Worm (Caenorhabditis elegans) whole organism, L4 larva: ENCODE results near the gene srd-12.

Source experiments
- D1046.2 ChIP-seq: fragments of 200-800 bp; sonication (Bioruptor generic); IDR thresholded peaks from 2 replicates; pipeline ENCODE4 v1.3.6; 2022; ENCODE audit warnings: missing genetic modification characterization, missing compliant biosample characterization
- F44E2.7 ChIP-seq: fragments of 200-800 bp; sonication (Bioruptor generic); IDR thresholded peaks from 2 replicates; pipeline ENCODE4 v2.1.2; 2022; ENCODE audit warnings: missing genetic modification characterization, missing compliant biosample characterization
- F49E8.2 ChIP-seq: sonication (generic microtip); optimal IDR thresholded peaks from 2 replicates; lab custom pipeline; 2016; ENCODE audit warnings: missing compliant biosample characterization, mild to moderate bottlenecking, missing genetic modification characterization, borderline replicate concordance
- T20F7.1 ChIP-seq: fragments of 200-800 bp; sonication (Bioruptor generic); optimal IDR thresholded peaks from 2 replicates; lab custom pipeline; 2018; ENCODE audit warnings: mild to moderate bottlenecking, missing genetic modification characterization, missing compliant biosample characterization
- Y105C5A.15 ChIP-seq: fragments of 200-800 bp; sonication (Bioruptor generic); IDR thresholded peaks from 2 replicates; pipeline ENCODE4 v1.3.6; 2022; ENCODE audit warnings: missing genetic modification characterization, missing compliant biosample characterization
- Y75B8A.6 ChIP-seq: fragments of 200-800 bp; sonication (Bioruptor generic); IDR thresholded peaks from 2 replicates; pipeline ENCODE4 v1.3.6; 2022; ENCODE audit warnings: missing genetic modification reagents, missing genetic modification characterization, missing compliant biosample characterization
- ZK546.5 ChIP-seq, 2 experiments: sonication (generic microtip); optimal IDR thresholded peaks; 2 replicates each; lab custom pipeline; 2017; ENCODE audit warnings: missing biosample characterization in 2 of 2, missing genetic modification characterization in 2 of 2
- aly-2 ChIP-seq: sonication (generic microtip); optimal IDR thresholded peaks from 2 replicates; lab custom pipeline; 2018; ENCODE audit warnings: missing biosample characterization, missing genetic modification characterization
- ceh-32 ChIP-seq: sonication (generic microtip); optimal IDR thresholded peaks from 2 replicates; lab custom pipeline; 2016; ENCODE audit warnings: mild to moderate bottlenecking, missing genetic modification characterization, missing compliant biosample characterization; ENCODE audit not compliant: poor library complexity
- ceh-44 ChIP-seq: fragments of 200-800 bp; sonication (Bioruptor generic); IDR thresholded peaks from 2 replicates; pipeline ENCODE4 v1.3.6; 2022; ENCODE audit warnings: missing genetic modification reagents, missing genetic modification characterization, missing compliant biosample characterization
- ceh-82 ChIP-seq: sonication (generic microtip); optimal IDR thresholded peaks from 2 replicates; lab custom pipeline; 2017; ENCODE audit warnings: missing biosample characterization, missing genetic modification characterization
- ces-1 ChIP-seq: fragments of 150-350 bp; sonication (generic microtip); optimal IDR thresholded peaks from 4 replicates; lab custom pipeline; 2014; ENCODE audit warnings: missing biosample characterization, missing genetic modification reagents, missing genetic modification characterization
- daf-12 ChIP-seq: fragments of 150-350 bp; optimal IDR thresholded peaks from 2 replicates; lab custom pipeline; 2014; ENCODE audit warnings: missing biosample characterization, missing genetic modification reagents, missing genetic modification characterization
- daf-16 ChIP-seq, 3 experiments: sonication (generic microtip); optimal IDR thresholded peaks; 2 replicates each; lab custom pipeline; 2016 to 2017; ENCODE audit warnings: missing genetic modification characterization in 3 of 3, missing genetic modification reagents in 3 of 3, mild to moderate bottlenecking in 2 of 3, missing compliant biosample characterization in 2 of 3, missing biosample characterization in 1 of 3, moderate library complexity in 1 of 3
- daf-8 ChIP-seq: fragments of 200-800 bp; sonication (Bioruptor generic); IDR thresholded peaks from 2 replicates; pipeline ENCODE4 v1.3.6; 2022; ENCODE audit warnings: missing genetic modification characterization, missing compliant biosample characterization
- dmd-8 ChIP-seq: fragments of 200-800 bp; sonication (Bioruptor generic); IDR thresholded peaks from 2 replicates; pipeline ENCODE4 v1.3.6; 2022; ENCODE audit warnings: missing genetic modification characterization, missing compliant biosample characterization
- egl-43 ChIP-seq: fragments of 200-800 bp; sonication (Bioruptor generic); IDR thresholded peaks from 2 replicates; pipeline ENCODE4 v1.3.6; 2022; ENCODE audit warnings: missing genetic modification reagents, missing genetic modification characterization, missing compliant biosample characterization
- gei-8 ChIP-seq: fragments of 200-800 bp; sonication (Bioruptor generic); optimal IDR thresholded peaks from 2 replicates; lab custom pipeline; 2018; ENCODE audit warnings: mild to moderate bottlenecking, missing genetic modification characterization, missing compliant biosample characterization
- hif-1 ChIP-seq, 2 experiments: sonication (generic microtip); optimal IDR thresholded peaks; 2 replicates each; lab custom pipeline; 2016 to 2017; ENCODE audit warnings: missing compliant biosample characterization in 2 of 2, missing genetic modification characterization in 2 of 2, missing genetic modification reagents in 2 of 2, missing genotype in 2 of 2, mild to moderate bottlenecking in 1 of 2
- hlh-30 ChIP-seq: sonication (generic microtip); optimal IDR thresholded peaks from 2 replicates; lab custom pipeline; 2017; ENCODE audit warnings: antibody characterized with exemption, mild to moderate bottlenecking, missing genetic modification characterization, missing compliant biosample characterization; ENCODE audit not compliant: insufficient read depth
- lim-7 ChIP-seq: fragments of 200-800 bp; sonication (Bioruptor generic); IDR thresholded peaks from 2 replicates; pipeline ENCODE4 v1.3.6; 2022; ENCODE audit warnings: missing genetic modification characterization, missing compliant biosample characterization
- lin-1 ChIP-seq: fragments of 200-800 bp; sonication (Bioruptor generic); IDR thresholded peaks from 2 replicates; pipeline ENCODE4 v1.3.6; 2022; ENCODE audit warnings: missing genetic modification reagents, missing genetic modification characterization, missing compliant biosample characterization
- lin-29 ChIP-seq: fragments of 200-800 bp; sonication (Bioruptor generic); IDR thresholded peaks from 2 replicates; pipeline ENCODE4 v1.3.6; 2022; ENCODE audit warnings: missing genetic modification reagents, missing genetic modification characterization, missing compliant biosample characterization
- madf-5 ChIP-seq, 2 experiments: fragments of 200-800 bp; sonication (Bioruptor generic); IDR thresholded peaks; 2 replicates each; pipeline ENCODE4 v1.3.6; 2022; ENCODE audit warnings: missing compliant biosample characterization in 2 of 2, missing genetic modification characterization in 2 of 2
- madf-9 ChIP-seq: fragments of 200-800 bp; sonication (Bioruptor generic); conservative IDR thresholded peaks from 2 replicates; pipeline ENCODE4 v1.3.6; 2022; ENCODE audit warnings: missing genetic modification reagents, missing genetic modification characterization, missing compliant biosample characterization
- mxl-2 ChIP-seq: fragments of 200-800 bp; sonication (Bioruptor generic); conservative IDR thresholded peaks from 2 replicates; pipeline ENCODE4 v1.3.6; 2022; ENCODE audit warnings: missing genetic modification reagents, missing genetic modification characterization, missing compliant biosample characterization
- nhr-10 ChIP-seq: fragments of 150-350 bp; optimal IDR thresholded peaks from 2 replicates; lab custom pipeline; 2014; ENCODE audit warnings: missing biosample characterization, missing genetic modification characterization
- nhr-111 ChIP-seq: fragments of 200-800 bp; sonication (Bioruptor generic); optimal IDR thresholded peaks from 2 replicates; lab custom pipeline; 2018; ENCODE audit warnings: mild to moderate bottlenecking, missing genetic modification characterization, missing compliant biosample characterization
- nhr-237 ChIP-seq: sonication (generic microtip); optimal IDR thresholded peaks from 2 replicates; lab custom pipeline; 2017; ENCODE audit warnings: missing biosample characterization, missing genetic modification characterization
- nhr-25 ChIP-seq: sonication (generic microtip); optimal IDR thresholded peaks from 2 replicates; lab custom pipeline; 2017; ENCODE audit warnings: missing genetic modification characterization, mild to moderate bottlenecking, missing compliant biosample characterization, antibody characterized with exemption, moderate library complexity, borderline replicate concordance; ENCODE audit not compliant: insufficient read depth
- nhr-28 ChIP-seq: fragments of 150-350 bp; optimal IDR thresholded peaks from 2 replicates; lab custom pipeline; 2014; ENCODE audit warnings: missing biosample characterization, missing genetic modification characterization
- nhr-76 ChIP-seq: fragments of 150-350 bp; optimal IDR thresholded peaks from 2 replicates; lab custom pipeline; 2014; ENCODE audit warnings: missing biosample characterization, missing genetic modification characterization
- nhr-77 ChIP-seq: fragments of 150-350 bp; optimal IDR thresholded peaks from 2 replicates; lab custom pipeline; 2014; ENCODE audit warnings: missing biosample characterization, missing genetic modification characterization
- set-16 ChIP-seq: fragments of 200-800 bp; sonication (Bioruptor generic); IDR thresholded peaks from 2 replicates; pipeline ENCODE4 v1.3.6; 2022; ENCODE audit warnings: missing genetic modification reagents, missing genetic modification characterization, missing compliant biosample characterization
- snpc-1.2 ChIP-seq: fragments of 200-800 bp; sonication (Bioruptor generic); IDR thresholded peaks from 2 replicates; pipeline ENCODE4 v1.3.6; 2022; ENCODE audit warnings: missing genetic modification reagents, missing genetic modification characterization, missing compliant biosample characterization
- spr-3 ChIP-seq: fragments of 200-800 bp; sonication (Bioruptor generic); optimal IDR thresholded peaks from 2 replicates; lab custom pipeline; 2018; ENCODE audit warnings: mild to moderate bottlenecking, missing genetic modification characterization, missing compliant biosample characterization
- tra-1 ChIP-seq: fragments of 200-800 bp; sonication (Bioruptor generic); IDR thresholded peaks from 2 replicates; pipeline ENCODE4 v1.3.6; 2022; ENCODE audit warnings: missing genetic modification reagents, missing genetic modification characterization, missing compliant biosample characterization
- unc-39 ChIP-seq: sonication (generic microtip); optimal IDR thresholded peaks from 2 replicates; lab custom pipeline; 2017; ENCODE audit warnings: missing biosample characterization, missing genetic modification characterization
- vab-7 ChIP-seq: fragments of 200-800 bp; sonication (Bioruptor generic); IDR thresholded peaks from 2 replicates; pipeline ENCODE4 v1.3.6; 2022; ENCODE audit warnings: missing genetic modification reagents, missing genetic modification characterization, missing compliant biosample characterization
- zfp-3 ChIP-seq: fragments of 200-800 bp; sonication (Bioruptor generic); conservative IDR thresholded peaks from 2 replicates; pipeline ENCODE4 v1.3.6; 2022; ENCODE audit warnings: missing genetic modification reagents, missing genetic modification characterization, missing compliant biosample characterization
- zip-2 ChIP-seq: fragments of 150-350 bp; optimal IDR thresholded peaks from 2 replicates; lab custom pipeline; 2014; ENCODE audit warnings: missing biosample characterization, missing genetic modification characterization

srd-12 gene

ce11 chrIV:5586320-5586720 lies 43.7 kb downstream of the srd-12 start (continued):
- TF ChIP-seq lin-1 (GFP tag; lab: Robert Waterston, UW) (no peak), Y105C5A.15 (GFP tag; lab: Robert Waterston, UW) (no peak), zip-2 (tag; lab: Kevin White, UChicago) (no peak), lin-29 (no peak), aly-2 (tag; lab: Kevin White, UChicago) (no peak), nhr-76 (tag; lab: Kevin White, UChicago) (no peak), ces-1 (GFP tag; lab: Kevin White, UChicago) (no peak), nhr-28 (peak; percentile 64), daf-12 (tag; lab: Kevin White, UChicago) (no peak), madf-5 (GFP tag; IDR thresholded peaks at IDR 0.05; lab: Robert Waterston, UW) (no peak), set-16 (GFP tag; lab: Robert Waterston, UW) (no peak), lim-7 (GFP tag; lab: Robert Waterston, UW) (no peak), ceh-32 (no peak), vab-7 (GFP tag; lab: Robert Waterston, UW) (no peak), zfp-3 (GFP tag; lab: Robert Waterston, UW) (no peak), daf-16 (GFP tag; optimal IDR thresholded peaks at IDR 0.05; lab: Kevin White, UChicago) (peak in 1 of 2 experiments; percentile 96), daf-16 (tag; optimal IDR thresholded peaks at IDR 0.05; lab: Kevin White, UChicago) (peak; percentile 83), nhr-77 (no peak), ceh-44 (GFP tag; lab: Robert Waterston, UW) (no peak), hlh-30 (tag; lab: Kevin White, UChicago) (peak; percentile 57), F44E2.7 (GFP tag; lab: Robert Waterston, UW) (no peak), unc-39 (no peak), nhr-237 (tag; lab: Kevin White, UChicago) (no peak), hif-1 (tag; optimal IDR thresholded peaks at IDR 0.05; lab: Kevin White, UChicago) (no peak), egl-43 (GFP tag; lab: Robert Waterston, UW) (no peak), daf-8 (no peak), tra-1 (GFP tag; lab: Robert Waterston, UW) (no peak), T20F7.1 (no peak), ZK546.5 (tag; optimal IDR thresholded peaks at IDR 0.05; lab: Kevin White, UChicago) (no peak), madf-9 (no peak), ceh-82 (tag; lab: Kevin White, UChicago) (no peak), snpc-1.2 (GFP tag; lab: Robert Waterston, UW) (no peak), nhr-111 (no peak), dmd-8 (GFP tag; lab: Robert Waterston, UW) (no peak), nhr-10 (tag; lab: Kevin White, UChicago) (no peak), mxl-2 (GFP tag; lab: Robert Waterston, UW) (no peak), F49E8.2 (tag; lab: Kevin White, UChicago) (no peak)

DNA sequence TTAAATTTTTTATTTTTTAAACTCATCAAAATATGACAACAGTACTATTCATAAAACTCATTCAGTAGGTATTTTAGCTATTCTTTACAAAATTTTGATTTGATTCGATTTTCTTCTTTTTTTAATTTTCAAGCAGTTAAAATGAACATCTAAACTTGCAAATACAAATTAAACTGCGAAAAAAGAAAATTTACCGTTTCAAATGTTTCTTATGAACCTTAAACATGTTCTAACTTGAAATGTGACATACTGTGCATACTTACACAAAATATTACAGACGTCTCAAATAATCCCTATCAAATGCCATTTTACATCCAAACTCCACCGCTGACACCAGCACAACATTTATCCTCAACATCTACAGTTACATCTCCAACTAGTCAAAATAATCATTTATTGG lies 45.7 kb downstream of the srd-12 start, which contains the start of gene fkh-7:
Gene fkh-7, plus strand, starts transcription at position 301 of the 400 bp plus-strand sequence.
- TF ChIP-seq D1046.2 (no peak), spr-3 (GFP tag; lab: Kevin White, UChicago) (no peak), daf-16 (GFP tag; optimal IDR thresholded peaks at IDR 0.05; lab: Kevin White, UChicago) (no peak), daf-16 (tag; optimal IDR thresholded peaks at IDR 0.05; lab: Kevin White, UChicago) (no peak), nhr-25 (no peak), gei-8 (no peak), Y75B8A.6 (GFP tag; lab: Robert Waterston, UW) (no peak), F44E2.7 (GFP tag; lab: Robert Waterston, UW) (no peak), set-16 (GFP tag; lab: Robert Waterston, UW) (no peak)
